Fruit fly (Drosophila melanogaster): ENCODE results near the gene CenG1A.

The CenG1A gene

dm6 chr2L:13835002-13835910 lies at the start of gene CenG1A, which contains the start of gene mRpS23 (continued):
- TF ChIP-seq ewg (GFP tag; optimal IDR thresholded peaks at IDR 0.05), result peak; percentile 99
- peak; percentile 99 for TF ChIP-seq CG18476 (GFP tag; optimal IDR thresholded peaks at IDR 0.05)
- TF ChIP-seq yki (optimal IDR thresholded peaks at IDR 0.05), result peak; percentile 10
- peak; percentile 100 for TF ChIP-seq CG4404 (GFP tag; IDR thresholded peaks at IDR 0.05)
- TF ChIP-seq Fer1 (GFP tag; optimal IDR thresholded peaks at IDR 0.05), result peak; percentile 100
- peak; percentile 100 for TF ChIP-seq fu2 (GFP tag; optimal IDR thresholded peaks at IDR 0.05)
- peak; percentile 94 for TF ChIP-seq CG5180 (GFP tag; optimal IDR thresholded peaks at IDR 0.05)
- TF ChIP-seq sd (tag; optimal IDR thresholded peaks at IDR 0.05), result peak; percentile 99
- peak; percentile 100 for TF ChIP-seq HHEX (GFP tag; optimal IDR thresholded peaks at IDR 0.05)
- peak; percentile 98 for TF ChIP-seq Neu2 (GFP tag; optimal IDR thresholded peaks at IDR 0.05; ENCODE audit: borderline replicate concordance)
- peak; percentile 100 for TF ChIP-seq CHES-1-like (GFP tag; optimal IDR thresholded peaks at IDR 0.05)
- TF ChIP-seq MESR4 (GFP tag; optimal IDR thresholded peaks at IDR 0.05), result peak; percentile 99
- peak; percentile 100 for TF ChIP-seq CG32767 (GFP tag; IDR thresholded peaks at IDR 0.05)
- TF ChIP-seq NC2α (GFP tag; optimal IDR thresholded peaks at IDR 0.05), result peak; percentile 99
- peak; percentile 99 for TF ChIP-seq CG10543 (GFP tag; optimal IDR thresholded peaks at IDR 0.05)
- TF ChIP-seq sc (optimal IDR thresholded peaks at IDR 0.05), result no peak
- peak; percentile 99 for TF ChIP-seq sc (GFP tag; optimal IDR thresholded peaks at IDR 0.05)
- TF ChIP-seq CG14667 (GFP tag; IDR thresholded peaks at IDR 0.05), result peak; percentile 100
- peak; percentile 100 for TF ChIP-seq CG11247 (GFP tag; IDR thresholded peaks at IDR 0.05)
- TF ChIP-seq Dip2 (GFP tag; IDR thresholded peaks at IDR 0.05), result peak; percentile 85
- TF ChIP-seq lab (GFP tag; optimal IDR thresholded peaks at IDR 0.05), result peak; percentile 100
- peak; percentile 100 for TF ChIP-seq Asciz (GFP tag; optimal IDR thresholded peaks at IDR 0.05)
- TF ChIP-seq jing (GFP tag; optimal IDR thresholded peaks at IDR 0.05), result peak; percentile 100
- peak; percentile 99 for TF ChIP-seq sqz (GFP tag; optimal IDR thresholded peaks at IDR 0.05)
- TF ChIP-seq Nf-YA (GFP tag; IDR thresholded peaks at IDR 0.05), result peak; percentile 100
- peak; percentile 100 for TF ChIP-seq dpn (GFP tag; optimal IDR thresholded peaks at IDR 0.05)
- peak; percentile 98 for TF ChIP-seq D19A (tag; optimal IDR thresholded peaks at IDR 0.05)
- peak; percentile 100 for TF ChIP-seq HLH54F (GFP tag; optimal IDR thresholded peaks at IDR 0.05)
- peak; percentile 100 for TF ChIP-seq HLH3B (GFP tag; IDR thresholded peaks at IDR 0.05)
- TF ChIP-seq seq (GFP tag; IDR thresholded peaks at IDR 0.05), result peak; percentile 100
- TF ChIP-seq psq (GFP tag; optimal IDR thresholded peaks at IDR 0.05), result peak; percentile 96
- TF ChIP-seq Dbx (GFP tag; IDR thresholded peaks at IDR 0.05), result peak; percentile 100
- TF ChIP-seq chm (GFP tag; IDR thresholded peaks at IDR 0.05), result peak; percentile 100
- TF ChIP-seq CG13624 (GFP tag; optimal IDR thresholded peaks at IDR 0.05), result peak; percentile 100
- no peak for TF ChIP-seq cad (GFP tag; optimal IDR thresholded peaks at IDR 0.05)
- peak; percentile 100 for TF ChIP-seq CG3065 (GFP tag; optimal IDR thresholded peaks at IDR 0.05)
- no peak; the same call in 2 of the 3 replicates for TF ChIP-seq zen2 (GFP tag; IDR thresholded peaks at IDR 0.05; ENCODE audit: partially characterized antibody)
- peak; percentile 94 for TF ChIP-seq CG9797 (GFP tag; optimal IDR thresholded peaks at IDR 0.05)
- peak; percentile 100 for TF ChIP-seq CG43689 (GFP tag; IDR thresholded peaks at IDR 0.05)
- TF ChIP-seq B-H2 (GFP tag; optimal IDR thresholded peaks at IDR 0.05), result peak; percentile 99
- peak; percentile 100 for TF ChIP-seq CG12942 (GFP tag; optimal IDR thresholded peaks at IDR 0.05)
- no peak for TF ChIP-seq prd (optimal IDR thresholded peaks at IDR 0.05)
- peak; percentile 100 for TF ChIP-seq prd (GFP tag; IDR thresholded peaks at IDR 0.05)
- peak; percentile 99 for TF ChIP-seq klu (GFP tag; IDR thresholded peaks at IDR 0.05)
- TF ChIP-seq oc (tag; optimal IDR thresholded peaks at IDR 0.05), result peak; percentile 100
- peak; percentile 99 for TF ChIP-seq CG17612 (GFP tag; IDR thresholded peaks at IDR 0.05)
- peak; percentile 99 for TF ChIP-seq CG7271 (tag; optimal IDR thresholded peaks at IDR 0.05)
- TF ChIP-seq BtbVII (GFP tag; optimal IDR thresholded peaks at IDR 0.05), result peak; percentile 100
- peak; percentile 74 for TF ChIP-seq CG6791 (GFP tag; IDR thresholded peaks at IDR 0.05; ENCODE audit: partially characterized antibody)

Data from whole organism, embryonic.